Fruit fly (Drosophila melanogaster) whole organism, embryonic: Measurements from ENCODE around the gene CG1801.

Source experiments
- CG1024 ChIP-seq: fragments of 200-800 bp; sonication (Bioruptor generic); IDR thresholded peaks from 2 replicates; pipeline ENCODE4 v1.3.6; 2022; ENCODE audit warnings: missing biosample characterization, missing genetic modification characterization
- CG11093 ChIP-seq: fragments of 200-800 bp; sonication (Bioruptor generic); IDR thresholded peaks from 3 replicates; pipeline ENCODE4 v1.3.6; 2022; ENCODE audit warnings: missing biosample characterization, missing genetic modification characterization
- CG12219 ChIP-seq: fragments of 200-800 bp; sonication (Bioruptor generic); optimal IDR thresholded peaks from 3 replicates; lab custom pipeline; 2018; ENCODE audit warnings: missing biosample characterization, mild to moderate bottlenecking, missing genetic modification characterization
- CG15073 ChIP-seq: fragments of 200-800 bp; sonication (Bioruptor generic); optimal IDR thresholded peaks from 2 replicates; lab custom pipeline; 2016; ENCODE audit warnings: missing biosample characterization, missing genetic modification characterization
- CG15601 ChIP-seq: fragments of 200-800 bp; sonication (Bioruptor generic); optimal IDR thresholded peaks from 3 replicates; lab custom pipeline; 2019; ENCODE audit warnings: missing biosample characterization, mild to moderate bottlenecking, missing genetic modification characterization, moderate library complexity
- CG17359 ChIP-seq: fragments of 200-800 bp; sonication (Bioruptor generic); optimal IDR thresholded peaks from 3 replicates; lab custom pipeline; 2018; ENCODE audit warnings: missing biosample characterization, mild to moderate bottlenecking, missing genetic modification characterization, moderate library complexity
- CG18599 ChIP-seq: fragments of 200-800 bp; sonication (Bioruptor generic); optimal IDR thresholded peaks from 3 replicates; lab custom pipeline; 2017; ENCODE audit warnings: missing biosample characterization, missing genetic modification characterization, mild to moderate bottlenecking, moderate library complexity, missing genetic modification reagents
- CG2712 ChIP-seq: fragments of 200-800 bp; optimal IDR thresholded peaks from 3 replicates; lab custom pipeline; 2019; ENCODE audit warnings: missing biosample characterization, mild to moderate bottlenecking, missing genetic modification characterization, moderate library complexity
- CG2875 ChIP-seq: fragments of 200-800 bp; sonication (Bioruptor generic); optimal IDR thresholded peaks from 2 replicates; lab custom pipeline; 2017; ENCODE audit warnings: missing biosample characterization, mild to moderate bottlenecking, missing genetic modification characterization, missing genetic modification reagents
- CG30431 ChIP-seq: fragments of 200-800 bp; sonication (Bioruptor generic); optimal IDR thresholded peaks from 2 replicates; lab custom pipeline; 2017; ENCODE audit warnings: missing biosample characterization, missing genetic modification characterization
- CG3065 ChIP-seq: fragments of 200-800 bp; sonication (Bioruptor generic); optimal IDR thresholded peaks from 2 replicates; lab custom pipeline; 2016; ENCODE audit warnings: missing biosample characterization, missing genetic modification characterization
- CG31388 ChIP-seq: fragments of 200-800 bp; sonication (Bioruptor generic); optimal IDR thresholded peaks from 2 replicates; lab custom pipeline; 2016; ENCODE audit warnings: missing biosample characterization, missing genetic modification characterization
- CG32772 ChIP-seq: fragments of 200-800 bp; sonication (Bioruptor generic); IDR thresholded peaks from 2 replicates; pipeline ENCODE4 v1.3.6; 2022; ENCODE audit warnings: missing biosample characterization, missing genetic modification characterization
- CG34422 ChIP-seq: fragments of 200-800 bp; sonication (Bioruptor generic); IDR thresholded peaks from 3 replicates; pipeline ENCODE4 v1.3.6; 2022; ENCODE audit warnings: missing biosample characterization, missing genetic modification characterization
- CG42726 ChIP-seq: fragments of 200-800 bp; sonication (Bioruptor generic); IDR thresholded peaks from 2 replicates; pipeline ENCODE4 v1.3.6; 2022; ENCODE audit warnings: missing biosample characterization, missing genetic modification characterization; ENCODE audit not compliant: partially characterized antibody
- CG4820 ChIP-seq: fragments of 200-800 bp; sonication (Bioruptor generic); optimal IDR thresholded peaks from 3 replicates; lab custom pipeline; 2016; ENCODE audit warnings: missing biosample characterization, missing genetic modification characterization
- CG5245 ChIP-seq: fragments of 200-800 bp; sonication (Bioruptor generic); optimal IDR thresholded peaks from 3 replicates; lab custom pipeline; 2016; ENCODE audit warnings: missing biosample characterization, missing genetic modification characterization
- CG7928 ChIP-seq: fragments of 200-800 bp; sonication (Bioruptor generic); optimal IDR thresholded peaks from 2 replicates; lab custom pipeline; 2017; ENCODE audit warnings: missing biosample characterization, mild to moderate bottlenecking, missing genetic modification characterization
- CG9797 ChIP-seq: fragments of 200-800 bp; sonication (Bioruptor generic); optimal IDR thresholded peaks from 3 replicates; lab custom pipeline; 2018; ENCODE audit warnings: missing biosample characterization, mild to moderate bottlenecking, missing genetic modification characterization
- D19A ChIP-seq: fragments of 200-800 bp; optimal IDR thresholded peaks from 3 replicates; lab custom pipeline; 2019; ENCODE audit warnings: missing biosample characterization, mild to moderate bottlenecking, missing genetic modification characterization, moderate library complexity
- Dfd ChIP-seq, 2 experiments: fragments of >200 bp; optimal IDR thresholded peaks; 2 replicates each; lab custom pipeline; 2017; ENCODE audit warnings: missing biosample characterization in 2 of 2, missing genetic modification characterization in 2 of 2
- Dref ChIP-seq: fragments of 200-800 bp; sonication (Bioruptor generic); IDR thresholded peaks from 2 replicates; pipeline ENCODE4 v1.3.6; 2022; ENCODE audit warnings: missing biosample characterization, missing genetic modification characterization
- Gsc ChIP-seq: fragments of 200-800 bp; sonication (Bioruptor generic); IDR thresholded peaks from 2 replicates; pipeline ENCODE4 v1.3.6; 2022; ENCODE audit warnings: missing biosample characterization, missing genetic modification characterization
- HLH54F ChIP-seq: fragments of 200-800 bp; sonication (Bioruptor generic); optimal IDR thresholded peaks from 3 replicates; lab custom pipeline; 2016; ENCODE audit warnings: missing biosample characterization, missing genetic modification characterization
- Lhr ChIP-seq: fragments of 200-800 bp; sonication (Bioruptor generic); optimal IDR thresholded peaks from 3 replicates; lab custom pipeline; 2017; ENCODE audit warnings: mild to moderate bottlenecking, missing biosample characterization, missing genetic modification reagents, missing genetic modification characterization
- MTF-1 ChIP-seq: fragments of 200-800 bp; sonication (Bioruptor generic); optimal IDR thresholded peaks from 2 replicates; lab custom pipeline; 2018; ENCODE audit warnings: missing biosample characterization, mild to moderate bottlenecking, missing genetic modification characterization, borderline replicate concordance
- Meics ChIP-seq: fragments of 200-800 bp; sonication (Bioruptor generic); optimal IDR thresholded peaks from 2 replicates; lab custom pipeline; 2017; ENCODE audit warnings: missing biosample characterization, mild to moderate bottlenecking, missing genetic modification characterization
- Nf-YC ChIP-seq: fragments of 200-800 bp; optimal IDR thresholded peaks from 3 replicates; lab custom pipeline; 2019; ENCODE audit warnings: missing biosample characterization, mild to moderate bottlenecking, missing genetic modification characterization, moderate library complexity
- Six4 ChIP-seq: fragments of 200-800 bp; sonication (Bioruptor generic); optimal IDR thresholded peaks from 2 replicates; lab custom pipeline; 2016; ENCODE audit warnings: missing biosample characterization, missing genetic modification characterization
- Sry-β ChIP-seq: fragments of 200-800 bp; sonication (Bioruptor generic); optimal IDR thresholded peaks from 2 replicates; lab custom pipeline; 2018; ENCODE audit warnings: missing biosample characterization, mild to moderate bottlenecking, missing genetic modification characterization, moderate library complexity
- Ssrp ChIP-seq: fragments of 200-800 bp; sonication (Bioruptor generic); optimal IDR thresholded peaks from 2 replicates; lab custom pipeline; 2018; ENCODE audit warnings: missing biosample characterization, mild to moderate bottlenecking, missing genetic modification characterization, moderate library complexity
- caup ChIP-seq: fragments of 200-800 bp; sonication (Bioruptor generic); optimal IDR thresholded peaks from 3 replicates; lab custom pipeline; 2017; ENCODE audit warnings: missing biosample characterization, mild to moderate bottlenecking, missing genetic modification characterization, moderate library complexity; ENCODE audit not compliant: severe bottlenecking
- chif ChIP-seq, 2 experiments: fragments of 200-800 bp; sonication (Bioruptor generic); optimal IDR thresholded peaks; 3 replicates each; lab custom pipeline; 2016; ENCODE audit warnings: missing biosample characterization in 2 of 2, missing genetic modification characterization in 2 of 2
- cwo ChIP-seq: fragments of 200-800 bp; sonication (Bioruptor generic); optimal IDR thresholded peaks from 3 replicates; lab custom pipeline; 2017; ENCODE audit warnings: missing biosample characterization, missing genetic modification characterization, mild to moderate bottlenecking, moderate library complexity, missing genetic modification reagents
- h ChIP-seq: fragments of >200 bp; optimal IDR thresholded peaks from 2 replicates; lab custom pipeline; 2017
- inv ChIP-seq: fragments of 200-800 bp; sonication (Bioruptor generic); IDR thresholded peaks from 2 replicates; pipeline ENCODE4 v1.3.6; 2022; ENCODE audit warnings: missing biosample characterization, missing genetic modification characterization; ENCODE audit not compliant: partially characterized antibody
- klu ChIP-seq: fragments of 200-800 bp; sonication (Bioruptor generic); IDR thresholded peaks from 2 replicates; pipeline ENCODE4 v1.3.6; 2022; ENCODE audit warnings: missing biosample characterization, missing genetic modification characterization
- lbe ChIP-seq: fragments of 200-800 bp; sonication (Bioruptor generic); optimal IDR thresholded peaks from 2 replicates; lab custom pipeline; 2016; ENCODE audit warnings: missing biosample characterization, mild to moderate bottlenecking, missing genetic modification characterization
- maf-S ChIP-seq: fragments of 200-800 bp; sonication (Bioruptor generic); optimal IDR thresholded peaks from 2 replicates; lab custom pipeline; 2016; ENCODE audit warnings: missing biosample characterization, missing genetic modification characterization
- oc ChIP-seq: fragments of 200-800 bp; sonication (Bioruptor generic); optimal IDR thresholded peaks from 2 replicates; lab custom pipeline; 2018; ENCODE audit warnings: missing biosample characterization, mild to moderate bottlenecking, missing genetic modification characterization, moderate library complexity
- pan ChIP-seq, 4 experiments: fragments of >200 bp in 3 of 4; fragments of 200-800 bp in 1 of 4; sonication (Bioruptor generic) in 1 of 4; optimal IDR thresholded peaks in 3 of 4; IDR thresholded peaks in 1 of 4; 2 replicates each; pipeline versions ENCODE4 v1.3.6 to Lab custom; 2017 to 2022; ENCODE audit warnings: missing biosample characterization in 2 of 4, missing genetic modification characterization in 2 of 4, mixed read lengths in 1 of 4
- peb ChIP-seq: fragments of 200-800 bp; sonication (Bioruptor generic); IDR thresholded peaks from 2 replicates; pipeline ENCODE4 v1.3.6; 2022; ENCODE audit warnings: missing biosample characterization, missing genetic modification characterization
- pzg ChIP-seq: fragments of 200-800 bp; sonication (Bioruptor generic); optimal IDR thresholded peaks from 3 replicates; lab custom pipeline; 2018; ENCODE audit warnings: missing biosample characterization, mild to moderate bottlenecking, missing genetic modification characterization, moderate library complexity
- salm ChIP-seq: fragments of 200-800 bp; sonication (Bioruptor generic); optimal IDR thresholded peaks from 2 replicates; lab custom pipeline; 2018; ENCODE audit warnings: missing biosample characterization, mild to moderate bottlenecking, missing genetic modification characterization
- shn ChIP-seq: fragments of 200-800 bp; sonication (Bioruptor generic); optimal IDR thresholded peaks from 3 replicates; lab custom pipeline; 2016; ENCODE audit warnings: missing biosample characterization, missing genetic modification characterization
- tin ChIP-seq: fragments of 200-800 bp; sonication (Bioruptor generic); optimal IDR thresholded peaks from 3 replicates; lab custom pipeline; 2016; ENCODE audit warnings: missing biosample characterization, missing genetic modification characterization
- toy ChIP-seq: fragments of 200-800 bp; sonication (Bioruptor generic); IDR thresholded peaks from 2 replicates; pipeline ENCODE4 v1.3.6; 2022; ENCODE audit warnings: missing biosample characterization, missing genetic modification characterization
- tx ChIP-seq: fragments of 200-800 bp; sonication (Bioruptor generic); optimal IDR thresholded peaks from 2 replicates; lab custom pipeline; 2016; ENCODE audit warnings: missing biosample characterization, missing genetic modification characterization
- yki ChIP-seq: fragments of >200 bp; optimal IDR thresholded peaks from 3 replicates; lab custom pipeline; 2018
- zfh2 ChIP-seq: fragments of 200-800 bp; sonication (Bioruptor generic); optimal IDR thresholded peaks from 2 replicates; lab custom pipeline; 2016; ENCODE audit warnings: missing biosample characterization, missing genetic modification characterization

Gene CG1801

DNA sequence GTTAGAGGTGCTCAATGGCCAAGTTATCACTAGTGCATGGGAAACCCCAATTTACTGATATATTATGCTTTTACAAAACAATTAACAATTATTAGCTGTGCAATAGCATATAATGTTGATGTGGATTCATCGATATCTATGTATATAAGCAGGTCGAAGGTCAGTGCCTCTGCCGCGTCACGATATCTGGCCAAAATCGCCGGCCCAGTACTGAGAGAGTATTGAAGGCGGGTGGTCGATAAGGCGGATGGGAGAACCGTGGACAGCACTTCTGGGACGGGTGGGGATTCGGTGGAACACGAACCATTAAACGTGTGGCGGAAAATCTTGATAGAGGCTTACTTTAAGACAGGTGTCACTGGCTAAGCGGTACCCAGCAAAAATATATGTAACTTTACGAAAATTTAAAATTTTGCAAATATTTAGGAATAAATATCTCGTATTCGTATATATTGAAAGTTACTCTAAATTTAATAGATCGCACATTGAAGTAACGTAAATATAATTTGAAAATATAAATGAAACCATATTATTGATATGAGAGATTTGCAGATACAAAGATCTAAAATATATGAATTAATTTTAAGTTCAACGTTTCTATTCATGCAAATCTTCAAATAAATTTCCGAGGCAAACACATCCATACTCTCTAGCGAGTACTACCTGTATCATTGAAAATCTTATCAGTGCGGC lies 5.1 kb upstream of the CG1801 start (continued):
- TF ChIP-seq CG31388 (GFP tag; lab: Kevin White, UChicago) (no peak), Six4 (GFP tag; lab: Kevin White, UChicago) (no peak), maf-S (no peak), Gsc (GFP tag; lab: Robert Waterston, UW) (no peak), peb (GFP tag; lab: Robert Waterston, UW) (no peak), caup (GFP tag; lab: Kevin White, UChicago) (peak; percentile 46), Sry-β (GFP tag; lab: Kevin White, UChicago) (no peak), CG2712 (peak; percentile 77), Meics (GFP tag; lab: Kevin White, UChicago) (peak; percentile 82), CG5245 (GFP tag; lab: Kevin White, UChicago) (no peak), CG30431 (GFP tag; lab: Kevin White, UChicago) (no peak), klu (0 out of 2 replicates have a peak, but pooled peaks have one; percentile 36), yki (lab: Kevin White, UChicago) (no peak), CG12219 (GFP tag; lab: Kevin White, UChicago) (no peak), lbe (GFP tag; lab: Kevin White, UChicago) (no peak), CG4820 (GFP tag; lab: Kevin White, UChicago) (peak; percentile 14), zfh2 (GFP tag; lab: Kevin White, UChicago) (no peak), CG3065 (no peak), toy (GFP tag; lab: Robert Waterston, UW) (no peak), CG11093 (0 out of 3 replicates have a peak, but pooled peaks have one; percentile 41), pan (optimal IDR thresholded peaks at IDR 0.05; lab: Kevin White, UChicago) (no peak), pan (GFP tag; optimal IDR thresholded peaks at IDR 0.05 in 1 of 2, IDR thresholded peaks at IDR 0.05 in 1 of 2) (no peak), CG15073 (no peak), Dref (no peak), shn (GFP tag; lab: Kevin White, UChicago) (no peak), tin (GFP tag; lab: Kevin White, UChicago) (peak; percentile 16), CG42726 (GFP tag; lab: Robert Waterston, UW) (no peak), D19A (tag; lab: Kevin White, UChicago) (peak; percentile 63), CG2875 (no peak), CG18599 (GFP tag; lab: Kevin White, UChicago) (peak; percentile 83), Nf-YC (tag; lab: Kevin White, UChicago) (peak; percentile 65), salm (tag; lab: Kevin White, UChicago) (no peak), CG7928 (GFP tag; lab: Kevin White, UChicago) (no peak), CG17359 (peak; percentile 65), Ssrp (tag; lab: Kevin White, UChicago) (no peak), chif (GFP tag; optimal IDR thresholded peaks at IDR 0.05; lab: Kevin White, UChicago) (no peak), HLH54F (no peak), CG9797 (no peak), inv (GFP tag; lab: Robert Waterston, UW) (no peak), h (no peak), oc (tag; lab: Kevin White, UChicago) (no peak), Lhr (GFP tag; lab: Kevin White, UChicago) (no peak), CG32772 (no peak), pzg (no peak), Dfd (GFP tag; optimal IDR thresholded peaks at IDR 0.05; lab: Kevin White, UChicago) (no peak), MTF-1 (GFP tag; lab: Kevin White, UChicago) (no peak), CG15601 (tag; lab: Kevin White, UChicago) (no peak), cwo (peak; percentile 92), CG1024 (GFP tag; lab: Robert Waterston, UW) (no peak), CG34422 (peak; percentile 23; the same call in 1 of the 3 replicates), tx (GFP tag; lab: Kevin White, UChicago) (no peak)
